Worm (Caenorhabditis elegans): ENCODE measurements around the gene Y66D12A.8.

Y66D12A.8 gene

DNA sequence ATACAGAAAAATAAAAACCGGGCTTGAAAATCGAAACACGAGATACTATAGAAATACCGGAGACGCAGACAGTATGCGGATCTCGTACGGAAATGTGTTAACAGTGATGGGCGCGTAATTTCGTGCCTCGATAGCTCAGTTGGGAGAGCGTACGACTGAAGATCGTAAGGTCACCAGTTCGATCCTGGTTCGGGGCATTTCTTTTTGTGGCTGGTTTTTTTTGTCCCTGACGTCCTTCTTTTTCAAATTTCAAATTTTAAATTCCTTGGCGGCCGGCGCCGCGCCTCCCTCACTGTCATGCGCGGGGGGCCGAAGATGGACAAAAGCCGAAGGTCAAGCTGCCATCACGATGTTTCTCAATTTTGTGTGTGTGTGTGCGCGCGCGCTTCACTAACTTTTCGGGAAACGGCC is 19.3 kb upstream of the Y66D12A.8 start:
- TF ChIP-seq madf-5 (GFP tag; IDR thresholded peaks at IDR 0.05) (peak; percentile 69 to 84; a peak in 2 of 4 replicates), egl-43 (GFP tag; IDR thresholded peaks at IDR 0.05) (peak; percentile 81), arid-1 (GFP tag; conservative IDR thresholded peaks at IDR 0.05) (0 out of 2 replicates have a peak, but pooled peaks have one; percentile 42), ZK337.2 (GFP tag; IDR thresholded peaks at IDR 0.05) (peak; percentile 65), T26A8.4 (GFP tag; IDR thresholded peaks at IDR 0.05) (no peak), nhr-11 (tag; optimal IDR thresholded peaks at IDR 0.05) (no peak), lin-15B (tag; optimal IDR thresholded peaks at IDR 0.05) (no peak), zip-11 (GFP tag; IDR thresholded peaks at IDR 0.05) (no peak), F44E2.7 (GFP tag; IDR thresholded peaks at IDR 0.05) (no peak), F49E8.2 (tag; optimal IDR thresholded peaks at IDR 0.05; ENCODE audit: borderline replicate concordance) (peak; percentile 26), pha-4 (GFP tag; IDR thresholded peaks at IDR 0.05) (peak; percentile 70; the same call in 1 of the 2 replicates), pha-4 (tag; optimal IDR thresholded peaks at IDR 0.05) (no peak), snpc-1.2 (GFP tag; IDR thresholded peaks at IDR 0.05) (peak; percentile 64), lin-29 (GFP tag; IDR thresholded peaks at IDR 0.05) (no peak), ZK546.5 (tag; optimal IDR thresholded peaks at IDR 0.05) (no peak), madf-9 (GFP tag; conservative IDR thresholded peaks at IDR 0.05) (no peak; the same call in 1 of the 2 replicates), hif-1 (tag; optimal IDR thresholded peaks at IDR 0.05) (no peak), unc-130 (GFP tag; optimal IDR thresholded peaks at IDR 0.05) (peak; percentile 37), nhr-42 (GFP tag; IDR thresholded peaks at IDR 0.05) (no peak), tra-1 (GFP tag; IDR thresholded peaks at IDR 0.05) (0 out of 2 replicates have a peak, but pooled peaks have one; percentile 24), vab-7 (GFP tag; IDR thresholded peaks at IDR 0.05) (peak; percentile 70), set-16 (GFP tag; IDR thresholded peaks at IDR 0.05) (peak; percentile 43; the same call in 1 of the 2 replicates), dmd-6 (GFP tag; IDR thresholded peaks at IDR 0.05) (peak; percentile 27; the same call in 1 of the 2 replicates), mes-2 (tag; optimal IDR thresholded peaks at IDR 0.05; ENCODE audit: poor library complexity, severe bottlenecking) (peak; percentile 60), lin-39 (tag; optimal IDR thresholded peaks at IDR 0.05) (no peak), dpl-1 (GFP tag; optimal IDR thresholded peaks at IDR 0.05) (peak; percentile 14), ceh-44 (GFP tag; IDR thresholded peaks at IDR 0.05) (0 out of 2 replicates have a peak, but pooled peaks have one; percentile 23), mep-1 (tag; optimal IDR thresholded peaks at IDR 0.05) (no peak), snpc-4 (tag; optimal IDR thresholded peaks at IDR 0.05) (no peak), hlh-30 (tag; optimal IDR thresholded peaks at IDR 0.05; ENCODE audit: insufficient read depth) (peak; percentile 56), unc-62 (GFP tag; optimal IDR thresholded peaks at IDR 0.05 in 1 of 2) (peak in 1 of 2 experiments; percentile 34), unc-62 (tag; optimal IDR thresholded peaks at IDR 0.05) (no peak), lim-7 (GFP tag; IDR thresholded peaks at IDR 0.05) (peak; percentile 77), mxl-2 (GFP tag; conservative IDR thresholded peaks at IDR 0.05) (no peak), lin-38 (GFP tag; IDR thresholded peaks at IDR 0.05) (peak; percentile 68), tag-97 (GFP tag; IDR thresholded peaks at IDR 0.05) (no peak), ama-1 (optimal IDR thresholded peaks at IDR 0.05) (no peak), spr-1 (tag; optimal IDR thresholded peaks at IDR 0.05) (peak; percentile 47), mdt-29 (GFP tag; IDR thresholded peaks at IDR 0.05) (no peak), daf-16 (GFP tag; optimal IDR thresholded peaks at IDR 0.05) (peak in 1 of 2 experiments; percentile 6), daf-16 (tag; optimal IDR thresholded peaks at IDR 0.05) (peak; percentile 24), spr-3 (GFP tag; optimal IDR thresholded peaks at IDR 0.05) (no peak), cey-2 (tag; optimal IDR thresholded peaks at IDR 0.05; ENCODE audit: borderline replicate concordance, insufficient read depth) (no peak), daf-19 (GFP tag; conservative IDR thresholded peaks at IDR 0.05) (no peak), lin-1 (GFP tag; IDR thresholded peaks at IDR 0.05) (0 out of 2 replicates have a peak, but pooled peaks have one; percentile 38), lsy-2 (tag; optimal IDR thresholded peaks at IDR 0.05) (peak in 1 of 2 experiments; percentile 23), D1046.2 (GFP tag; IDR thresholded peaks at IDR 0.05) (no peak), duxl-1 (tag; optimal IDR thresholded peaks at IDR 0.05; ENCODE audit: poor library complexity) (peak; percentile 55), nhr-102 (tag; optimal IDR thresholded peaks at IDR 0.05) (no peak), lir-3 (tag; optimal IDR thresholded peaks at IDR 0.05) (no peak)
